Fruit fly (Drosophila melanogaster) whole organism, embryonic: Measurements from ENCODE around the gene spn-B.

Experiments
- Ada2b ChIP-seq: fragments of 200-800 bp; sonication (Bioruptor generic); IDR thresholded peaks from 2 replicates; pipeline ENCODE4 v1.3.6; 2022; ENCODE audit warnings: missing biosample characterization, missing genetic modification characterization
- Atf3 ChIP-seq: fragments of 200-800 bp; sonication (Bioruptor generic); optimal IDR thresholded peaks from 3 replicates; lab custom pipeline; 2016; ENCODE audit warnings: missing biosample characterization, missing genetic modification characterization
- B-H2 ChIP-seq: fragments of 200-800 bp; sonication (Bioruptor generic); optimal IDR thresholded peaks from 2 replicates; lab custom pipeline; 2018; ENCODE audit warnings: missing biosample characterization, mild to moderate bottlenecking, missing genetic modification characterization
- CG10565 ChIP-seq: fragments of 200-800 bp; sonication (Bioruptor generic); optimal IDR thresholded peaks from 3 replicates; lab custom pipeline; 2016; ENCODE audit warnings: missing biosample characterization, mild to moderate bottlenecking, missing genetic modification characterization
- CG11093 ChIP-seq: fragments of 200-800 bp; sonication (Bioruptor generic); IDR thresholded peaks from 3 replicates; pipeline ENCODE4 v1.3.6; 2022; ENCODE audit warnings: missing biosample characterization, missing genetic modification characterization
- CG11695 ChIP-seq: fragments of 200-800 bp; sonication (Bioruptor generic); IDR thresholded peaks from 3 replicates; pipeline ENCODE4 v1.3.6; 2022; ENCODE audit warnings: missing biosample characterization, missing genetic modification characterization
- CG12219 ChIP-seq: fragments of 200-800 bp; sonication (Bioruptor generic); optimal IDR thresholded peaks from 3 replicates; lab custom pipeline; 2018; ENCODE audit warnings: missing biosample characterization, mild to moderate bottlenecking, missing genetic modification characterization
- CG12391 ChIP-seq: fragments of 200-800 bp; sonication (Bioruptor generic); optimal IDR thresholded peaks from 3 replicates; lab custom pipeline; 2018; ENCODE audit warnings: missing biosample characterization, mild to moderate bottlenecking, missing genetic modification characterization, moderate library complexity
- CG13775 ChIP-seq: fragments of 200-800 bp; sonication (Bioruptor generic); optimal IDR thresholded peaks from 3 replicates; lab custom pipeline; 2017; ENCODE audit warnings: missing biosample characterization, mild to moderate bottlenecking, missing genetic modification characterization
- CG1603 ChIP-seq: fragments of 200-800 bp; sonication (Bioruptor generic); optimal IDR thresholded peaks from 2 replicates; lab custom pipeline; 2019; ENCODE audit warnings: missing biosample characterization, mild to moderate bottlenecking, missing genetic modification characterization, moderate library complexity
- CG18599 ChIP-seq: fragments of 200-800 bp; sonication (Bioruptor generic); optimal IDR thresholded peaks from 3 replicates; lab custom pipeline; 2017; ENCODE audit warnings: missing biosample characterization, missing genetic modification characterization, mild to moderate bottlenecking, moderate library complexity, missing genetic modification reagents
- CG6654 ChIP-seq: fragments of 200-800 bp; sonication (Bioruptor generic); optimal IDR thresholded peaks from 2 replicates; lab custom pipeline; 2017; ENCODE audit warnings: missing biosample characterization, mild to moderate bottlenecking, missing genetic modification characterization
- CG7786 ChIP-seq: fragments of 200-800 bp; sonication (Bioruptor generic); optimal IDR thresholded peaks from 2 replicates; lab custom pipeline; 2016; ENCODE audit warnings: missing biosample characterization, missing genetic modification characterization
- CG8281 ChIP-seq: fragments of 200-800 bp; sonication (Bioruptor generic); optimal IDR thresholded peaks from 2 replicates; lab custom pipeline; 2018; ENCODE audit warnings: missing biosample characterization, mild to moderate bottlenecking, missing genetic modification characterization, moderate library complexity
- CG9609 ChIP-seq: fragments of 200-800 bp; sonication (Bioruptor generic); optimal IDR thresholded peaks from 3 replicates; lab custom pipeline; 2016; ENCODE audit warnings: missing biosample characterization, missing genetic modification characterization
- CG9797 ChIP-seq: fragments of 200-800 bp; sonication (Bioruptor generic); optimal IDR thresholded peaks from 3 replicates; lab custom pipeline; 2018; ENCODE audit warnings: missing biosample characterization, mild to moderate bottlenecking, missing genetic modification characterization
- CG9932 ChIP-seq: fragments of 200-800 bp; sonication (Bioruptor generic); IDR thresholded peaks from 2 replicates; pipeline ENCODE4 v1.3.6; 2022; ENCODE audit warnings: missing biosample characterization, missing genetic modification characterization
- CTCF ChIP-seq: fragments of 200-800 bp; sonication (Bioruptor generic); optimal IDR thresholded peaks from 2 replicates; lab custom pipeline; 2017; ENCODE audit warnings: missing biosample characterization, mild to moderate bottlenecking, missing genetic modification characterization, moderate library complexity
- Deaf1 ChIP-seq: fragments of 200-800 bp; optimal IDR thresholded peaks from 3 replicates; lab custom pipeline; 2019; ENCODE audit warnings: missing biosample characterization, mild to moderate bottlenecking, missing genetic modification characterization, moderate library complexity
- E2f1 ChIP-seq: fragments of 200-800 bp; sonication (Bioruptor generic); IDR thresholded peaks from 2 replicates; pipeline ENCODE4 v1.3.6; 2022; ENCODE audit warnings: missing biosample characterization, missing genetic modification characterization
- ERR ChIP-seq: fragments of 200-800 bp; sonication (Bioruptor generic); optimal IDR thresholded peaks from 2 replicates; lab custom pipeline; 2016; ENCODE audit warnings: missing biosample characterization, missing genetic modification characterization
- Eip74EF ChIP-seq, 2 experiments: fragments of 200-800 bp in 1 of 2; fragments of >200 bp in 1 of 2; sonication (Bioruptor generic) in 1 of 2; optimal IDR thresholded peaks; 2 replicates each; lab custom pipeline; 2017 to 2019; ENCODE audit warnings: missing biosample characterization in 2 of 2, missing genetic modification characterization in 2 of 2, mild to moderate bottlenecking in 1 of 2, moderate library complexity in 1 of 2
- Fer3 ChIP-seq: fragments of 200-800 bp; sonication (Bioruptor generic); optimal IDR thresholded peaks from 2 replicates; lab custom pipeline; 2018; ENCODE audit warnings: missing biosample characterization, mild to moderate bottlenecking, missing genetic modification characterization, moderate library complexity
- Gsc ChIP-seq: fragments of 200-800 bp; sonication (Bioruptor generic); IDR thresholded peaks from 2 replicates; pipeline ENCODE4 v1.3.6; 2022; ENCODE audit warnings: missing biosample characterization, missing genetic modification characterization
- HmgD ChIP-seq: fragments of 200-800 bp; sonication (Bioruptor generic); optimal IDR thresholded peaks from 3 replicates; lab custom pipeline; 2016; ENCODE audit warnings: missing biosample characterization, missing genetic modification characterization
- NK7.1 ChIP-seq: fragments of 200-800 bp; sonication (Bioruptor generic); optimal IDR thresholded peaks from 3 replicates; lab custom pipeline; 2016; ENCODE audit warnings: missing biosample characterization, missing genetic modification characterization
- Rfx ChIP-seq: fragments of 200-800 bp; sonication (Bioruptor generic); IDR thresholded peaks from 2 replicates; pipeline ENCODE4 v1.3.6; 2022; ENCODE audit warnings: missing biosample characterization, missing genetic modification characterization
- Sox102F ChIP-seq: fragments of 200-800 bp; sonication (Bioruptor generic); optimal IDR thresholded peaks from 2 replicates; lab custom pipeline; 2018; ENCODE audit warnings: missing biosample characterization, mild to moderate bottlenecking, missing genetic modification characterization, moderate library complexity
- Ssrp ChIP-seq: fragments of 200-800 bp; sonication (Bioruptor generic); optimal IDR thresholded peaks from 2 replicates; lab custom pipeline; 2018; ENCODE audit warnings: missing biosample characterization, mild to moderate bottlenecking, missing genetic modification characterization, moderate library complexity
- Tbp ChIP-seq: fragments of >200 bp; optimal IDR thresholded peaks from 2 replicates; lab custom pipeline; 2018; ENCODE audit warnings: missing biosample characterization, missing genetic modification characterization
- Trl ChIP-seq, 3 experiments: fragments of >200 bp in 2 of 3; fragments of 200-800 bp in 1 of 3; sonication (Bioruptor generic) in 1 of 3; optimal IDR thresholded peaks; 2 replicates in 1 of 3; 3 replicates in 2 of 3; lab custom pipeline; 2016 to 2017; ENCODE audit warnings: missing biosample characterization in 1 of 3, missing genetic modification characterization in 1 of 3
- Xbp1 ChIP-seq: fragments of 200-800 bp; sonication (Bioruptor generic); optimal IDR thresholded peaks from 3 replicates; lab custom pipeline; 2016; ENCODE audit warnings: missing biosample characterization, mild to moderate bottlenecking, missing genetic modification characterization
- bowl ChIP-seq: fragments of 200-800 bp; sonication (Bioruptor generic); IDR thresholded peaks from 2 replicates; pipeline ENCODE4 v1.3.6; 2022; ENCODE audit warnings: missing biosample characterization, missing genetic modification characterization
- chinmo ChIP-seq: fragments of 200-800 bp; sonication (Bioruptor generic); IDR thresholded peaks from 4 replicates; pipeline ENCODE4 v1.3.6; 2022; ENCODE audit warnings: missing biosample characterization, missing genetic modification characterization; ENCODE audit not compliant: partially characterized antibody
- croc ChIP-seq: fragments of 200-800 bp; sonication (Bioruptor generic); conservative IDR thresholded peaks from 3 replicates; pipeline ENCODE4 v1.3.6; 2022; ENCODE audit warnings: missing biosample characterization, missing genetic modification characterization
- lbe ChIP-seq: fragments of 200-800 bp; sonication (Bioruptor generic); optimal IDR thresholded peaks from 2 replicates; lab custom pipeline; 2016; ENCODE audit warnings: missing biosample characterization, mild to moderate bottlenecking, missing genetic modification characterization
- mam ChIP-seq: fragments of 200-800 bp; sonication (Bioruptor generic); optimal IDR thresholded peaks from 3 replicates; lab custom pipeline; 2016; ENCODE audit warnings: missing biosample characterization, missing genetic modification characterization
- mld ChIP-seq: fragments of 200-800 bp; sonication (Bioruptor generic); IDR thresholded peaks from 3 replicates; pipeline ENCODE4 v1.3.6; 2022; ENCODE audit warnings: missing biosample characterization, missing genetic modification characterization; ENCODE audit not compliant: partially characterized antibody
- nom ChIP-seq: fragments of 200-800 bp; sonication (Bioruptor generic); optimal IDR thresholded peaks from 2 replicates; lab custom pipeline; 2017; ENCODE audit warnings: missing biosample characterization, missing genetic modification characterization, mild to moderate bottlenecking, moderate library complexity, missing genetic modification reagents
- onecut ChIP-seq: fragments of 200-800 bp; sonication (Bioruptor generic); IDR thresholded peaks from 2 replicates; pipeline ENCODE4 v1.3.6; 2022; ENCODE audit warnings: missing biosample characterization, missing genetic modification characterization
- phol ChIP-seq: fragments of 200-800 bp; sonication (Bioruptor generic); optimal IDR thresholded peaks from 3 replicates; lab custom pipeline; 2018; ENCODE audit warnings: missing biosample characterization, mild to moderate bottlenecking, missing genetic modification characterization, moderate library complexity
- psq ChIP-seq: fragments of 200-800 bp; sonication (Bioruptor generic); optimal IDR thresholded peaks from 2 replicates; lab custom pipeline; 2017; ENCODE audit warnings: missing biosample characterization, missing genetic modification characterization
- rib ChIP-seq: fragments of 200-800 bp; sonication (Bioruptor generic); IDR thresholded peaks from 2 replicates; pipeline ENCODE4 v1.3.6; 2022; ENCODE audit warnings: missing biosample characterization, missing genetic modification characterization
- shn ChIP-seq: fragments of 200-800 bp; sonication (Bioruptor generic); optimal IDR thresholded peaks from 3 replicates; lab custom pipeline; 2016; ENCODE audit warnings: missing biosample characterization, missing genetic modification characterization
- sima ChIP-seq: fragments of 200-800 bp; sonication (Bioruptor generic); optimal IDR thresholded peaks from 2 replicates; lab custom pipeline; 2016; ENCODE audit warnings: missing biosample characterization, missing genetic modification characterization
- slbo ChIP-seq: fragments of 200-800 bp; sonication (Bioruptor generic); IDR thresholded peaks from 2 replicates; pipeline ENCODE4 v1.3.6; 2022; ENCODE audit warnings: missing biosample characterization, missing genetic modification characterization
- sqz ChIP-seq: fragments of 200-800 bp; sonication (Bioruptor generic); optimal IDR thresholded peaks from 3 replicates; lab custom pipeline; 2018; ENCODE audit warnings: missing biosample characterization, mild to moderate bottlenecking, missing genetic modification characterization
- toy ChIP-seq: fragments of 200-800 bp; sonication (Bioruptor generic); IDR thresholded peaks from 2 replicates; pipeline ENCODE4 v1.3.6; 2022; ENCODE audit warnings: missing biosample characterization, missing genetic modification characterization
- yki ChIP-seq: fragments of >200 bp; optimal IDR thresholded peaks from 3 replicates; lab custom pipeline; 2018
- z ChIP-seq: fragments of 200-800 bp; sonication (Bioruptor generic); IDR thresholded peaks from 3 replicates; pipeline ENCODE4 v1.3.6; 2022; ENCODE audit warnings: missing biosample characterization, missing genetic modification characterization

Gene spn-B

DNA sequence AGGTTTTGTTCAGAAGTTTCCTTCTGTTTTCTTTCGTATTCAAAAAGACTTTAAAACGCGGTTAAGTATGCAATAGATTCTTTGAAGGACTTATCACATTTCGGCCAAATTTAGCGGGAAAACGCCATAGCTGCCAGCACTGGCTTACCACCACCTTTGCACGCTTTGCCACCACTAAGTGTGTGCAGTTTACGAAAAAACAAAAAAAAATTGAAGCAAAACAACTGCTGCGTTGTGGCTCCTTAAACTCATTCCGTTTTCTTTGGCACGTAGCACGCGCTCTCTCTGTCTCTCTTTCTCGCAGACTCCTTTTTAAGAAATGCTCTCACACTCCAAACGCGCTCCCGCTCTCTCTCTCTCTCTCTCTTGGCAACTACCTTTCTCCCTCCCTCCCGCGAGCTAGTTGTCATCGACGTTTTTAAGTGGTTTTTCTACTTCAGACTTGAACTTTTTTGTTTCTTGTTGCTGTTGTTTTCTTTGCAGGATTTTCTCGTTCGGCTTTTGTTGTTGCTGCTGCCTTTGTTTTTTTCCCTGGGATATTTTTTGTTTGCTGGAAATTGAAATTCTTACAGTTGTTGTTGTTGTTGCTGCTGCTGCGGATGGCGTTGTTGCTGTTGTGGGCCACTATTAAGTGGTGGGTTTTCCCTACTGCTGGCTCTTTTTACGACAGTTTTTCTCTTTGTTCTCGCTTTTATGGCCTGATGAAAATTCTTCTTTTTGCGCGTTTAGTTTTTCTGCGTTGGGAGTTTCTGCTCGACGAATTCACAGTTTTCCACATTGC, 49.1 kb upstream of the spn-B start (continued):
- TF ChIP-seq Tbp (GFP tag; lab: Kevin White, UChicago) (peak; percentile 59), CG1603 (tag; lab: Kevin White, UChicago) (peak; percentile 12), slbo (GFP tag; lab: Robert Waterston, UW) (0 out of 2 replicates have a peak, but pooled peaks have one; percentile 23), croc (no peak), Eip74EF (GFP tag; optimal IDR thresholded peaks at IDR 0.05; lab: Kevin White, UChicago) (no peak), CG9609 (peak; percentile 15), CG10565 (GFP tag; lab: Kevin White, UChicago) (no peak), chinmo (GFP tag; lab: Robert Waterston, UW) (0 out of 4 replicates have a peak, but pooled peaks have one; percentile 59), Deaf1 (tag; lab: Kevin White, UChicago) (peak; percentile 4), CG11695 (GFP tag; lab: Robert Waterston, UW) (0 out of 3 replicates have a peak, but pooled peaks have one; percentile 10), toy (GFP tag; lab: Robert Waterston, UW) (no peak), onecut (GFP tag; lab: Robert Waterston, UW) (peak; percentile 43; the same call in 1 of the 2 replicates), NK7.1 (GFP tag; lab: Kevin White, UChicago) (no peak), sqz (peak; percentile 94), CG12391 (no peak), Rfx (GFP tag; lab: Robert Waterston, UW) (peak; percentile 38), Atf3 (GFP tag; lab: Kevin White, UChicago) (no peak), lbe (GFP tag; lab: Kevin White, UChicago) (peak; percentile 59), Fer3 (tag; lab: Kevin White, UChicago) (no peak), CG9932 (GFP tag; lab: Robert Waterston, UW) (peak; percentile 19; the same call in 1 of the 2 replicates), bowl (GFP tag; lab: Robert Waterston, UW) (no peak), CG7786 (GFP tag; lab: Kevin White, UChicago) (no peak), CG18599 (GFP tag; lab: Kevin White, UChicago) (no peak), CG12219 (GFP tag; lab: Kevin White, UChicago) (no peak), sima (GFP tag; lab: Kevin White, UChicago) (no peak), phol (peak; percentile 15), Ada2b (GFP tag; lab: Robert Waterston, UW) (0 out of 2 replicates have a peak, but pooled peaks have one; percentile 5), Sox102F (GFP tag; lab: Kevin White, UChicago) (peak; percentile 3), CG9797 (GFP tag; lab: Kevin White, UChicago) (no peak), CTCF (GFP tag; lab: Kevin White, UChicago) (no peak), z (peak; percentile 79; the same call in 2 of the 3 replicates), mld (GFP tag; lab: Robert Waterston, UW) (no peak), psq (GFP tag; lab: Kevin White, UChicago) (no peak), mam (GFP tag; lab: Kevin White, UChicago) (peak; percentile 18), rib (GFP tag; lab: Robert Waterston, UW) (no peak), Xbp1 (GFP tag; lab: Kevin White, UChicago) (peak; percentile 50), B-H2 (GFP tag; lab: Kevin White, UChicago) (no peak), Ssrp (tag; lab: Kevin White, UChicago) (peak; percentile 8), nom (GFP tag; lab: Kevin White, UChicago) (peak; percentile 95), E2f1 (no peak), yki (lab: Kevin White, UChicago) (peak; percentile 86), Trl (optimal IDR thresholded peaks at IDR 0.05; lab: Kevin White, UChicago) (peak; percentile 96 to 97), Trl (GFP tag; optimal IDR thresholded peaks at IDR 0.05; lab: Kevin White, UChicago) (no peak), CG6654 (GFP tag; lab: Kevin White, UChicago) (no peak), CG11093 (GFP tag; lab: Robert Waterston, UW) (no peak), ERR (GFP tag; lab: Kevin White, UChicago) (no peak), CG8281 (tag; lab: Kevin White, UChicago) (no peak), Gsc (GFP tag; lab: Robert Waterston, UW) (no peak), CG13775 (no peak), HmgD (GFP tag; lab: Kevin White, UChicago) (peak; percentile 44), shn (peak; percentile 23)
